Fruit fly (Drosophila melanogaster): ENCODE results near the gene NFAT.

Gene NFAT

DNA sequence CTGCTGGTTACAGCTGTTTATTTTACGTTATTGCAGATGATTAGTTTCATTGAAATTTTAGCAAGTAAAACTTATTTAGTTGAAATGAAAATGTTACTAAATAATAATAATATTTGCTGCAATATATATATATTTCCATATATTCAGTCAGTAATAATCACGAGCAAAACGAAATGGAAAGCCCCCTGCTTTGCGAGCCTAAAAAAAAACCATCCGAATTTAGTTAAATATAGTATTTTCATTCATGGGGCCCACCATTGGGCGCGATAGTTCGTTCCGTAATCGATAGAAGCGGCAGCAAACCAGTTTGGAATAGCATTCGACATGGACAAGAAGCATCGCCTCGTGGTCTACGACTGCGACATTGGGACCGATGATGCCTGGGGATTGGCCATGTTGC is 58.1 kb downstream of the NFAT start, which contains the start of gene CG11158:
Gene CG11158 (plus strand): TSS at position 301 of the 400 bp plus-strand sequence.
- TF ChIP-seq jim (GFP tag; optimal IDR thresholded peaks at IDR 0.05) (no peak), Jra (GFP tag; optimal IDR thresholded peaks at IDR 0.05) (no peak), GATAd (GFP tag; optimal IDR thresholded peaks at IDR 0.05) (no peak), OdsH (GFP tag; optimal IDR thresholded peaks at IDR 0.05) (no peak), fru (GFP tag; optimal IDR thresholded peaks at IDR 0.05) (no peak), pan (optimal IDR thresholded peaks at IDR 0.05) (no peak), dmrt93B (GFP tag; optimal IDR thresholded peaks at IDR 0.05) (no peak), br (GFP tag; optimal IDR thresholded peaks at IDR 0.05) (no peak), psq (GFP tag; optimal IDR thresholded peaks at IDR 0.05) (no peak), Hnf4 (GFP tag; optimal IDR thresholded peaks at IDR 0.05) (no peak), woc (GFP tag; optimal IDR thresholded peaks at IDR 0.05) (no peak), rgr (GFP tag; optimal IDR thresholded peaks at IDR 0.05) (no peak), HLH106 (tag; optimal IDR thresholded peaks at IDR 0.05) (no peak), sv (GFP tag; optimal IDR thresholded peaks at IDR 0.05) (no peak), Abd-B (GFP tag; optimal IDR thresholded peaks at IDR 0.05) (no peak), dsf (GFP tag; optimal IDR thresholded peaks at IDR 0.05; ENCODE audit: borderline replicate concordance) (no peak), foxo (GFP tag; optimal IDR thresholded peaks at IDR 0.05) (no peak)

DNA sequence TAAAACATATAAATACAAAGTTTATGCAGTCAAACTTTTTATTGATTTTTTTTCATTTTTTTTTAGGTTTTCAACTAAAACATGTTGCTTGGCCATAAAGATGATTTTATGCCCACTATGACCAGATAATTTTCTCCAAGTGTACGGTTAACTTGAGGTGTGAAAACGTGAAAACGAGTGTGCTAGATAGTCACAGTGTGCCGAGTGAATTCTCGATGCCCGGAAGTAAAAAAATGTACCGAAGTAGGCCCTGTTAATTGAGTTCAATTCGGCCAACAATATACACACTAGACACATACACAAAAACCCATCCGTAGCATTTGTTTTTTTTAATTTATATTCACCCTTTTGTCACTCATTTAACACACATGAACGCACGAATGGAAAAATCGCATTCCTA is 67.4 kb downstream of the NFAT start, which contains the start of gene Nna1:
Gene Nna1 (plus strand): TSS at position 301 of the 400 bp plus-strand sequence.
- TF ChIP-seq psq (GFP tag; optimal IDR thresholded peaks at IDR 0.05) (no peak), CG32264 (GFP tag; optimal IDR thresholded peaks at IDR 0.05) (no peak), dmrt93B (GFP tag; optimal IDR thresholded peaks at IDR 0.05) (no peak), Mio (GFP tag; optimal IDR thresholded peaks at IDR 0.05) (no peak), dsf (GFP tag; optimal IDR thresholded peaks at IDR 0.05; ENCODE audit: borderline replicate concordance) (no peak), Hr78 (GFP tag; optimal IDR thresholded peaks at IDR 0.05) (no peak), rgr (GFP tag; optimal IDR thresholded peaks at IDR 0.05) (no peak), fru (GFP tag; optimal IDR thresholded peaks at IDR 0.05) (no peak), Dif (GFP tag; optimal IDR thresholded peaks at IDR 0.05; ENCODE audit: partially characterized antibody) (no peak), ey (GFP tag; optimal IDR thresholded peaks at IDR 0.05) (no peak), Sp1 (GFP tag; optimal IDR thresholded peaks at IDR 0.05) (no peak), pan (optimal IDR thresholded peaks at IDR 0.05) (no peak), Dfd (GFP tag; optimal IDR thresholded peaks at IDR 0.05) (no peak)

DNA sequence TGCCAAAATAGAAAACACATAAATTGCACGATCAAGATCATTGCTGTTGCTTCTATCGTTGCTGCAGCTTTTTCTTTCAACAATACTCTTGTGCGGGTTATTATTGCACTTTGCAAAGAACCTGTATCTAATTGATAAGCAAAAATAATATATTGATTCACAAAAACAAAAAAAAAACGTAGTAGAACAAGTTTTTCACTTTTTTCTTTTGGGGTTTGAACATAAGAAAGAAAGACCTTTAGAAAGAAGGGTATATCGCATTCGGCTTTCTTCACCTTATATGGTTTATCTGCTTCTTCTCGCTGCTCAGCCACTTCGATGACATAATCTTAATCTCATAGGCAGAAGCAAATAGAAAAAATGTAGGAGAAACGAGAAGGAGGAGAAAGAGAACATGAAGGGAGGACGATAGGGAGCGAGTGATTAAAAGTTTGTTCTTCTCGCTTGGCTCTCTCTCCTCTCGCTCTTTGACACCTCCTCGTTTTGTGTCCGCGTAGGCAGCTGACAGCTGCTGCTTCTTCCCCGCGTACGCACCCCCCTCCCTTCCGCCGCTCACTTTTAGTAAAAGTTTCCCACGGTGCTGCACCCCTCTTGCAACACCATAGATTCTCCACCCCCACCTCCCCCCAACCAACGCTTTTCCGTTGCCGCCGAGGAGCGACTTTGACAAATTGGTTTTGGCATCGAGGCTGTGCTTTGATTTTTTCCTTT is 74.3 kb downstream of the NFAT start:
- TF ChIP-seq ey (GFP tag; optimal IDR thresholded peaks at IDR 0.05): no peak
- TF ChIP-seq rgr (GFP tag; optimal IDR thresholded peaks at IDR 0.05): peak; percentile 10

DNA sequence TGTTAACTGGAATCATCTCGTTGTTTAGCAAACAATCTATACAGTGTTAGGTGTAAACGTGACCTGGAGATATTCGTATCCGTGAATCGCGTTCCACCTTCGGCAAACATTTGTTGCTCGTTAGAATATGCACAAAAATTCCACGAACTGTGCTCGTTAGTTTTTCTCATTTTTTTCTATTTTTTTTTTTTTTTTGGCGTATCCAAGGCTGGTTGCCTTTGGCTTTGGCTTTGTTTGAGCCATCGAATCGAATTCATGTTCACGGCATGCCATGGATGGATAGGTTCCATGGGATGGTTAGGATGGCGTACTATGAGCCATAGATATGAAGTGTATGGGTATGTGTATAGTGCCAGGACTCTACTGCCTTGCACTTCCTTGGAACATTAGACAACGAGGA is 75.1 kb downstream of the NFAT start:
- TF ChIP-seq CrebA (GFP tag; optimal IDR thresholded peaks at IDR 0.05; ENCODE audit: borderline replicate concordance): no peak
- TF ChIP-seq lola (GFP tag; optimal IDR thresholded peaks at IDR 0.05): no peak
- TF ChIP-seq OdsH (GFP tag; optimal IDR thresholded peaks at IDR 0.05): no peak
- no peak for TF ChIP-seq foxo (GFP tag; optimal IDR thresholded peaks at IDR 0.05)
- TF ChIP-seq sv (GFP tag; optimal IDR thresholded peaks at IDR 0.05): no peak
- TF ChIP-seq Myc (optimal IDR thresholded peaks at IDR 0.05): no peak
- no peak for TF ChIP-seq GATAd (GFP tag; optimal IDR thresholded peaks at IDR 0.05)
- no peak for TF ChIP-seq dl (GFP tag; optimal IDR thresholded peaks at IDR 0.05; ENCODE audit: insufficient read depth in 1 of 2, partially characterized antibody in 2 of 2)
- TF ChIP-seq psq (GFP tag; optimal IDR thresholded peaks at IDR 0.05): no peak
- no peak for TF ChIP-seq Hnf4 (GFP tag; optimal IDR thresholded peaks at IDR 0.05)
- no peak for TF ChIP-seq Dfd (GFP tag; optimal IDR thresholded peaks at IDR 0.05)

Measured in whole organism, wandering third instar larva.